Fruit fly (Drosophila melanogaster) whole organism, pupa: Measurements from ENCODE around the gene CG7806.
A peak's percentile ranks its signal among the peaks of the same experiment; 100 is the strongest.

Experiments used
- CG12605 ChIP-seq: fragments of 200-800 bp; sonication (Bioruptor generic); IDR thresholded peaks from 2 replicates; pipeline ENCODE4 v1.3.6; 2022; ENCODE audit warnings: missing biosample characterization, missing genetic modification characterization
- CG32121 ChIP-seq: fragments of 200-800 bp; sonication (Bioruptor generic); IDR thresholded peaks from 2 replicates; pipeline ENCODE4 v1.3.6; 2022; ENCODE audit warnings: missing biosample characterization, missing genetic modification characterization
- CG8159 ChIP-seq: fragments of 200-800 bp; sonication (Bioruptor generic); optimal IDR thresholded peaks from 3 replicates; lab custom pipeline; 2018; ENCODE audit warnings: missing biosample characterization, mild to moderate bottlenecking, missing genetic modification characterization, moderate library complexity
- D1 ChIP-seq: fragments of 200-800 bp; sonication (Bioruptor generic); optimal IDR thresholded peaks from 2 replicates; lab custom pipeline; 2018; ENCODE audit warnings: missing biosample characterization, mild to moderate bottlenecking, missing genetic modification characterization, moderate library complexity
- EcR ChIP-seq: fragments of 200-800 bp; sonication (Bioruptor generic); optimal IDR thresholded peaks from 3 replicates; lab custom pipeline; 2019; ENCODE audit warnings: missing biosample characterization, missing genetic modification characterization, mild to moderate bottlenecking, moderate library complexity, missing genetic modification reagents
- Ets98B ChIP-seq: fragments of 200-800 bp; sonication (Bioruptor generic); IDR thresholded peaks from 2 replicates; pipeline ENCODE4 v1.3.6; 2022; ENCODE audit warnings: missing biosample characterization, missing genetic modification characterization
- Snoo ChIP-seq: fragments of 200-800 bp; sonication (Bioruptor generic); optimal IDR thresholded peaks from 3 replicates; lab custom pipeline; 2017; ENCODE audit warnings: missing biosample characterization, mild to moderate bottlenecking, missing genetic modification characterization, inconsistent platforms
- fd96Ca ChIP-seq: fragments of 200-800 bp; sonication (Bioruptor generic); IDR thresholded peaks from 3 replicates; pipeline ENCODE4 v1.3.6; 2022; ENCODE audit warnings: missing biosample characterization, missing genetic modification characterization
- rn ChIP-seq: fragments of 200-800 bp; sonication (Bioruptor generic); IDR thresholded peaks from 2 replicates; pipeline ENCODE4 v1.3.6; 2022; ENCODE audit warnings: missing biosample characterization, missing genetic modification characterization

dm6 chr2L:8365701-8366643 lies 54.8 kb downstream of the CG7806 start, which contains the start of gene Pp2A-29B:
- no peak for TF ChIP-seq EcR (GFP tag; lab: Kevin White, UChicago)
- 0 out of 3 replicates have a peak, but pooled peaks have one; percentile 15 for TF ChIP-seq fd96Ca (GFP tag; lab: Robert Waterston, UW)
- no peak for TF ChIP-seq CG32121
- no peak for TF ChIP-seq Ets98B
- TF ChIP-seq Snoo (tag; lab: Kevin White, UChicago): no peak
- no peak for TF ChIP-seq CG12605 (GFP tag; lab: Robert Waterston, UW)
- TF ChIP-seq rn: no peak
- no peak for TF ChIP-seq D1 (tag; lab: Kevin White, UChicago)
- peak; percentile 32 for TF ChIP-seq CG8159 (tag; lab: Kevin White, UChicago)
